Comparison of ENCODE assay signal across 5 fruit fly cellular contexts in the genomic region with DNA sequence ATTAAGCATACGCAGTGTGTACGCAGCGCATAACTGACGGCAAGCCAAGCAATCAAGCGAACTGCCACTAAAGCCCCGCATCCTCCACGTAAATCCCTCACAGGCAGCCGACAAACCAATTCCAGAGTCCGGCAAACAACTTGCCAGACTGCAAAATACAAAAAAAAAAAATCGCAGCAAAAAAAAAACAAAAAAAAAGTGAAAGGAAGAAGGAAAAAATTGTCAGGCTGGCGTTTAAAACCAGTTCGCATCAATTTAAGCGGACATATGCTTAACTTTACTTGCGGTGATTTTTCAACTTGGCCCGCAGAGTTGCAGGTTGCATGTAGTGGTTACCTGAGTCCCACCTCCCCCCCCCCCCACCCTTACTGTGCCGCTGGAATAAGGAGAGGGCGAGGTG.
TF ChIP-seq lines count a peak whose summit lies in the region.

No protein-coding gene starts in this region.

- no peak for TF ChIP-seq CTCF in whole organism, embryonic (GFP tag; optimal IDR thresholded peaks at IDR 0.05; lab: Kevin White, UChicago)

TF ChIP-seq in whole organism, adult, 20 proteins besides CTCF, POLR2A, EP300 and RAD21:
- TF ChIP-seq cic (GFP tag; optimal IDR thresholded peaks at IDR 0.05; lab: Kevin White, UChicago) = no peak
- peak; percentile 0 for TF ChIP-seq kay (GFP tag; lab: Kevin White, UChicago; ENCODE audit: borderline replicate concordance)

TF ChIP-seq in whole organism, embryonic, 481 proteins besides CTCF, POLR2A, EP300 and RAD21:
- TF ChIP-seq CG7357 (GFP tag; IDR thresholded peaks at IDR 0.05; lab: Robert Waterston, UW) (no peak), Ets65A (GFP tag; lab: Kevin White, UChicago) (peak; percentile 52), fd64A (GFP tag; optimal IDR thresholded peaks at IDR 0.05; lab: Kevin White, UChicago) (no peak), Atf6 (GFP tag; IDR thresholded peaks at IDR 0.05; lab: Robert Waterston, UW) (no peak), CG8765 (GFP tag; IDR thresholded peaks at IDR 0.05; lab: Robert Waterston, UW) (no peak), CG5245 (GFP tag; optimal IDR thresholded peaks at IDR 0.05; lab: Kevin White, UChicago) (no peak), mam (GFP tag; optimal IDR thresholded peaks at IDR 0.05; lab: Kevin White, UChicago) (no peak), CG10565 (GFP tag; optimal IDR thresholded peaks at IDR 0.05; lab: Kevin White, UChicago) (no peak), bsh (GFP tag; optimal IDR thresholded peaks at IDR 0.05; lab: Kevin White, UChicago) (peak in 1 of 2 experiments; percentile 33), CG11723 (GFP tag; optimal IDR thresholded peaks at IDR 0.05; lab: Kevin White, UChicago) (no peak), Drgx (GFP tag; IDR thresholded peaks at IDR 0.05; lab: Robert Waterston, UW) (peak; percentile 59), ase (GFP tag; IDR thresholded peaks at IDR 0.05; lab: Robert Waterston, UW) (no peak), nom (GFP tag; optimal IDR thresholded peaks at IDR 0.05; lab: Kevin White, UChicago) (peak; percentile 90), CG14050 (GFP tag; IDR thresholded peaks at IDR 0.05; lab: Robert Waterston, UW) (no peak)

TF ChIP-seq in whole organism, prepupa, 60 proteins besides CTCF, POLR2A, EP300 and RAD21 (continues in another document):
- TF ChIP-seq Smox (GFP tag; optimal IDR thresholded peaks at IDR 0.05; lab: Kevin White, UChicago) = no peak
- peak; percentile 86 to 87 for TF ChIP-seq ss (GFP tag; optimal IDR thresholded peaks at IDR 0.05; lab: Kevin White, UChicago)
- peak; percentile 80 for TF ChIP-seq Eip78C (GFP tag; lab: Kevin White, UChicago)
- TF ChIP-seq CG16779 (tag; optimal IDR thresholded peaks at IDR 0.05; lab: Kevin White, UChicago) = peak; percentile 78
- no peak for TF ChIP-seq CG10631 (GFP tag; optimal IDR thresholded peaks at IDR 0.05; lab: Kevin White, UChicago)
- TF ChIP-seq CG6163 (GFP tag; IDR thresholded peaks at IDR 0.05; lab: Robert Waterston, UW) = peak; percentile 86
- no peak for TF ChIP-seq fd85E (GFP tag; optimal IDR thresholded peaks at IDR 0.05; lab: Kevin White, UChicago)
- TF ChIP-seq CG10669 (GFP tag; optimal IDR thresholded peaks at IDR 0.05; lab: Kevin White, UChicago) = no peak
- TF ChIP-seq OdsH (GFP tag; optimal IDR thresholded peaks at IDR 0.05; lab: Kevin White, UChicago) = peak; percentile 15
- peak; percentile 1 for TF ChIP-seq CG7368 (GFP tag; optimal IDR thresholded peaks at IDR 0.05; lab: Kevin White, UChicago)
- peak; percentile 3 for TF ChIP-seq dsx (GFP tag; optimal IDR thresholded peaks at IDR 0.05; lab: Kevin White, UChicago; ENCODE audit: poor library complexity, severe bottlenecking)
- no peak for TF ChIP-seq Met (GFP tag; optimal IDR thresholded peaks at IDR 0.05; lab: Kevin White, UChicago)
- peak; percentile 13 for TF ChIP-seq CG34406 (GFP tag; optimal IDR thresholded peaks at IDR 0.05; lab: Kevin White, UChicago)
- TF ChIP-seq Hr39 (GFP tag; optimal IDR thresholded peaks at IDR 0.05; lab: Kevin White, UChicago) = no peak
- peak; percentile 74 for TF ChIP-seq CG9139 (GFP tag; optimal IDR thresholded peaks at IDR 0.05; lab: Kevin White, UChicago)
- TF ChIP-seq CG32006 (GFP tag; optimal IDR thresholded peaks at IDR 0.05; lab: Kevin White, UChicago) = peak; percentile 26
- TF ChIP-seq cyc (GFP tag; optimal IDR thresholded peaks at IDR 0.05; lab: Kevin White, UChicago) = no peak
- TF ChIP-seq Sox15 (GFP tag; optimal IDR thresholded peaks at IDR 0.05; lab: Kevin White, UChicago) = no peak
- peak; percentile 48 for TF ChIP-seq net (GFP tag; optimal IDR thresholded peaks at IDR 0.05; lab: Kevin White, UChicago)
- TF ChIP-seq salr (GFP tag; optimal IDR thresholded peaks at IDR 0.05; lab: Kevin White, UChicago) = peak in 1 of 2 experiments; percentile 23
- peak; percentile 38 for TF ChIP-seq CG8632 (GFP tag; optimal IDR thresholded peaks at IDR 0.05; lab: Kevin White, UChicago)
- TF ChIP-seq fkh (GFP tag; optimal IDR thresholded peaks at IDR 0.05; lab: Kevin White, UChicago) = no peak
- TF ChIP-seq pdm3 (GFP tag; optimal IDR thresholded peaks at IDR 0.05; lab: Kevin White, UChicago) = peak; percentile 22
- TF ChIP-seq topi (GFP tag; optimal IDR thresholded peaks at IDR 0.05; lab: Kevin White, UChicago) = no peak

TF ChIP-seq in whole organism, pupa, 21 proteins besides CTCF, POLR2A, EP300 and RAD21:
- peak; percentile 74 for TF ChIP-seq Pif1B (GFP tag; optimal IDR thresholded peaks at IDR 0.05; lab: Kevin White, UChicago)
- no peak for TF ChIP-seq EcR (GFP tag; optimal IDR thresholded peaks at IDR 0.05; lab: Kevin White, UChicago)
- TF ChIP-seq CG13204 (GFP tag; optimal IDR thresholded peaks at IDR 0.05; lab: Kevin White, UChicago) = peak; percentile 48
- TF ChIP-seq D1 (tag; optimal IDR thresholded peaks at IDR 0.05; lab: Kevin White, UChicago) = no peak
- peak; percentile 21 for TF ChIP-seq gl (tag; optimal IDR thresholded peaks at IDR 0.05; lab: Kevin White, UChicago)
- TF ChIP-seq rn (GFP tag; IDR thresholded peaks at IDR 0.05; lab: Robert Waterston, UW) = peak; percentile 48; the same call in 1 of the 2 replicates
- TF ChIP-seq CG34367 (tag; optimal IDR thresholded peaks at IDR 0.05; lab: Kevin White, UChicago) = peak; percentile 21
- TF ChIP-seq CG9948 (tag; optimal IDR thresholded peaks at IDR 0.05; lab: Kevin White, UChicago) = peak; percentile 1
- TF ChIP-seq CG8159 (tag; optimal IDR thresholded peaks at IDR 0.05; lab: Kevin White, UChicago) = peak; percentile 31
- TF ChIP-seq CG12605 (GFP tag; IDR thresholded peaks at IDR 0.05; lab: Robert Waterston, UW) = peak; percentile 87
- TF ChIP-seq CG17806 (tag; optimal IDR thresholded peaks at IDR 0.05; lab: Kevin White, UChicago) = no peak
- TF ChIP-seq Snoo (tag; optimal IDR thresholded peaks at IDR 0.05; lab: Kevin White, UChicago) = peak; percentile 31
- peak; percentile 62; the same call in 1 of the 3 replicates for TF ChIP-seq CG4496 (GFP tag; IDR thresholded peaks at IDR 0.05; lab: Robert Waterston, UW)
- TF ChIP-seq CG10348 (GFP tag; IDR thresholded peaks at IDR 0.05; lab: Robert Waterston, UW) = no peak
- TF ChIP-seq fd96Ca (GFP tag; IDR thresholded peaks at IDR 0.05; lab: Robert Waterston, UW) = 0 out of 3 replicates have a peak, but pooled peaks have one; percentile 17
- TF ChIP-seq CG8301 (tag; optimal IDR thresholded peaks at IDR 0.05; lab: Kevin White, UChicago) = peak; percentile 3
- TF ChIP-seq CG32121 (GFP tag; IDR thresholded peaks at IDR 0.05; lab: Robert Waterston, UW) = peak; percentile 51; the same call in 1 of the 2 replicates
- peak; percentile 37 for TF ChIP-seq CG14655 (GFP tag; optimal IDR thresholded peaks at IDR 0.05; lab: Kevin White, UChicago)
- TF ChIP-seq Pif1A (GFP tag; optimal IDR thresholded peaks at IDR 0.05; lab: Kevin White, UChicago) = peak; percentile 80
- peak; percentile 75 for TF ChIP-seq Ets98B (GFP tag; IDR thresholded peaks at IDR 0.05; lab: Robert Waterston, UW)
- peak; percentile 47 for TF ChIP-seq CG15710 (tag; optimal IDR thresholded peaks at IDR 0.05; lab: Kevin White, UChicago)

TF ChIP-seq in whole organism, wandering third instar larva, 38 proteins besides CTCF, POLR2A, EP300 and RAD21:
- TF ChIP-seq lola (GFP tag; optimal IDR thresholded peaks at IDR 0.05; lab: Kevin White, UChicago) (no peak), Sp1 (GFP tag; optimal IDR thresholded peaks at IDR 0.05; lab: Kevin White, UChicago) (peak; percentile 19)
TF ChIP-seq in whole organism, wandering third instar larva: peak in this region for 1.
